Worm (Caenorhabditis elegans) whole organism, L4/young adult: ENCODE results near the gene F57G9.3.
A peak's percentile ranks its signal among the peaks of the same experiment; 100 is the strongest.

Experiments used
- W03F9.2 ChIP-seq: fragments of 150-350 bp; optimal IDR thresholded peaks from 2 replicates; lab custom pipeline; 2014; ENCODE audit warnings: missing biosample characterization, missing genetic modification characterization
- dao-5 ChIP-seq: sonication (generic microtip); optimal IDR thresholded peaks from 2 replicates; lab custom pipeline; 2016; ENCODE audit warnings: missing genotype, missing genetic modification characterization, moderate library complexity, missing compliant biosample characterization

- TF ChIP-seq dao-5 (tag; lab: Kevin White, UChicago) = no peak
- peak; percentile 72 for TF ChIP-seq W03F9.2
These were observed 49.4 kb upstream of the F57G9.3 start, which contains the start of gene tag-281 for ce11 chrII:12459422-12459821.
